Worm (Caenorhabditis elegans): Measurements from ENCODE around the gene pak-2.

DNA sequence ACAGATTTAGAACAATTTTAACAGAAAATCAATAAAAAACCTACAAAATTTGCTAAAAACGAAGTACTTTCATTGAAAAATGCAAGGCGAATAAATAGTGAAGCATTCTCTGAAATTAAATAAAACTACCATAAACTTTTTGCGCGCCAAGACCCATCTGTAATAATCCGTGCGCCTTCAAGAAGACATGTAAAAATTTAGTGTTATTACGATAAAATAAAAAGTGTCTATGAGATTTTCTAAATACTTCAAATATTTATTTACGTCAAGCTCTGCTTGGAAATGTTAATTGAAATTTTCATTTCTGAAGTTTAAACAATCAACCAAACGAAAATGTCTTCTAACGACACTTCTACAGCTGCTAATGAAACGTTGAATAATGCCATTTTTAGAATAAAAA, 791 bp upstream of the pak-2 start, which contains the start of gene C45B11.9:
- TF ChIP-seq sptf-1 (tag; optimal IDR thresholded peaks at IDR 0.05) (no peak), mab-5 (tag; optimal IDR thresholded peaks at IDR 0.05) (no peak), zip-8 (tag; optimal IDR thresholded peaks at IDR 0.05) (no peak), elt-3 (tag; optimal IDR thresholded peaks at IDR 0.05) (no peak), lsy-2 (tag; optimal IDR thresholded peaks at IDR 0.05) (no peak), unc-62 (GFP tag; optimal IDR thresholded peaks at IDR 0.05) (no peak), lin-32 (GFP tag; optimal IDR thresholded peaks at IDR 0.05) (no peak), nhr-237 (tag; optimal IDR thresholded peaks at IDR 0.05) (no peak), elt-1 (tag; optimal IDR thresholded peaks at IDR 0.05; ENCODE audit: borderline replicate concordance, insufficient read depth) (no peak), ceh-83 (GFP tag; optimal IDR thresholded peaks at IDR 0.05) (no peak), unc-39 (tag; optimal IDR thresholded peaks at IDR 0.05) (no peak), drap-1 (GFP tag; optimal IDR thresholded peaks at IDR 0.05) (no peak), snpc-4 (tag; optimal IDR thresholded peaks at IDR 0.05) (no peak), pha-4 (tag; optimal IDR thresholded peaks at IDR 0.05) (no peak)

Data from whole organism, mixed stage, embryonic.